Worm (Caenorhabditis elegans) whole organism, L1 larva: ENCODE measurements around the gene F20E11.18.
A peak's percentile ranks its signal among the peaks of the same experiment; 100 is the strongest.
"Not testable (repeated sequence)": the region's sequence is repeated elsewhere in the genome, so short reads cannot be mapped to it uniquely, and the experiment has no call there.

Source experiments
- C04F5.9 ChIP-seq: sonication (generic microtip); optimal IDR thresholded peaks from 2 replicates; lab custom pipeline; 2016; ENCODE audit warnings: missing genetic modification characterization, missing compliant biosample characterization
- C16A3.4 ChIP-seq: fragments of 150-350 bp; optimal IDR thresholded peaks from 2 replicates; lab custom pipeline; 2014; ENCODE audit warnings: missing biosample characterization, missing genetic modification characterization
- C34B4.2 ChIP-seq: sonication (generic microtip); optimal IDR thresholded peaks from 2 replicates; lab custom pipeline; 2017; ENCODE audit warnings: mild to moderate bottlenecking, missing genetic modification characterization, missing compliant biosample characterization
- alr-1 ChIP-seq: fragments of 200-800 bp; sonication (Bioruptor generic); optimal IDR thresholded peaks from 2 replicates; lab custom pipeline; 2018; ENCODE audit warnings: borderline replicate concordance, mild to moderate bottlenecking, missing genetic modification characterization, missing compliant biosample characterization
- ceh-63 ChIP-seq: fragments of 200-800 bp; sonication (Bioruptor generic); optimal IDR thresholded peaks from 2 replicates; lab custom pipeline; 2018; ENCODE audit warnings: mild to moderate bottlenecking, missing genetic modification characterization, missing compliant biosample characterization
- ceh-82 ChIP-seq, 3 experiments: fragments of 150-350 bp in 1 of 3; sonication (generic microtip) in 2 of 3; optimal IDR thresholded peaks; 2 replicates each; lab custom pipeline; 2014 to 2017; ENCODE audit warnings: missing biosample characterization in 3 of 3, missing genetic modification characterization in 3 of 3
- ceh-90 ChIP-seq: sonication (generic microtip); optimal IDR thresholded peaks from 2 replicates; lab custom pipeline; 2016; ENCODE audit warnings: missing genetic modification characterization, missing compliant biosample characterization
- efl-1 ChIP-seq, 4 experiments: fragments of 150-350 bp; optimal IDR thresholded peaks in 3 of 4; peaks in 1 of 4; 1 replicate in 1 of 4; 2 replicates in 3 of 4; lab custom pipeline; 2014; ENCODE audit warnings: missing biosample characterization in 2 of 4, missing genetic modification characterization in 2 of 4, missing genetic modification reagents in 2 of 4
- egl-27 ChIP-seq, 2 experiments: fragments of 150-350 bp in 1 of 2; sonication (generic microtip); optimal IDR thresholded peaks; 3 replicates each; lab custom pipeline; 2017 to 2018; ENCODE audit warnings: missing biosample characterization in 2 of 2, missing genetic modification characterization in 2 of 2, missing genetic modification reagents in 2 of 2
- fkh-4 ChIP-seq: sonication (generic microtip); optimal IDR thresholded peaks from 2 replicates; lab custom pipeline; 2016; ENCODE audit warnings: missing compliant biosample characterization, missing genetic modification characterization, borderline replicate concordance
- fkh-8 ChIP-seq: sonication (generic microtip); optimal IDR thresholded peaks from 2 replicates; lab custom pipeline; 2016; ENCODE audit warnings: mild to moderate bottlenecking, missing genetic modification characterization, missing compliant biosample characterization
- lir-3 ChIP-seq: sonication (generic microtip); optimal IDR thresholded peaks from 2 replicates; lab custom pipeline; 2016; ENCODE audit warnings: mild to moderate bottlenecking, missing genetic modification characterization, moderate library complexity, missing compliant biosample characterization; ENCODE audit not compliant: poor library complexity
- lsy-2 ChIP-seq, 2 experiments: fragments of 150-350 bp; optimal IDR thresholded peaks; 2 replicates each; lab custom pipeline; 2014; ENCODE audit warnings: missing biosample characterization in 2 of 2, missing genetic modification characterization in 2 of 2
- mab-9 ChIP-seq: fragments of 200-800 bp; sonication (Bioruptor generic); IDR thresholded peaks from 2 replicates; pipeline ENCODE4 v1.3.6; 2022; ENCODE audit warnings: missing genetic modification reagents, missing genetic modification characterization, missing compliant biosample characterization
- nhr-11 ChIP-seq: fragments of 150-350 bp; optimal IDR thresholded peaks from 2 replicates; lab custom pipeline; 2014; ENCODE audit warnings: missing biosample characterization, missing genetic modification characterization
- nhr-12 ChIP-seq: sonication (generic microtip); optimal IDR thresholded peaks from 2 replicates; lab custom pipeline; 2017; ENCODE audit warnings: missing biosample characterization, missing genetic modification characterization
- nhr-19 ChIP-seq: fragments of 200-800 bp; sonication (Bioruptor generic); conservative IDR thresholded peaks from 2 replicates; pipeline ENCODE4 v1.3.6; 2022; ENCODE audit warnings: missing genetic modification characterization, missing compliant biosample characterization
- nhr-20 ChIP-seq: sonication (generic microtip); optimal IDR thresholded peaks from 2 replicates; lab custom pipeline; 2016; ENCODE audit warnings: mild to moderate bottlenecking, missing genetic modification characterization, missing compliant biosample characterization
- nhr-28 ChIP-seq: fragments of 150-350 bp; optimal IDR thresholded peaks from 2 replicates; lab custom pipeline; 2014; ENCODE audit warnings: missing biosample characterization, missing genetic modification characterization
- nhr-47 ChIP-seq: sonication (generic microtip); optimal IDR thresholded peaks from 2 replicates; lab custom pipeline; 2016; ENCODE audit warnings: mild to moderate bottlenecking, missing genetic modification characterization, moderate library complexity, missing compliant biosample characterization
- nhr-76 ChIP-seq: sonication (generic microtip); optimal IDR thresholded peaks from 2 replicates; lab custom pipeline; 2017; ENCODE audit warnings: missing biosample characterization, missing genetic modification characterization
- nhr-84 ChIP-seq: sonication (generic microtip); optimal IDR thresholded peaks from 2 replicates; lab custom pipeline; 2017; ENCODE audit warnings: missing biosample characterization, missing genetic modification characterization
- pqm-1 ChIP-seq: sonication (generic microtip); optimal IDR thresholded peaks from 3 replicates; lab custom pipeline; 2017; ENCODE audit warnings: missing biosample characterization, missing genetic modification characterization
- rnt-1 ChIP-seq: sonication (generic microtip); optimal IDR thresholded peaks from 2 replicates; lab custom pipeline; 2016; ENCODE audit warnings: mild to moderate bottlenecking, missing genetic modification characterization, moderate library complexity, missing compliant biosample characterization
- skn-1 ChIP-seq: fragments of 150-350 bp; optimal IDR thresholded peaks from 2 replicates; lab custom pipeline; 2014; ENCODE audit warnings: missing biosample characterization, missing genetic modification characterization
- snpc-4 ChIP-seq: fragments of 150-350 bp; optimal IDR thresholded peaks from 2 replicates; lab custom pipeline; 2014; ENCODE audit warnings: missing biosample characterization, missing genetic modification characterization
- snu-23 ChIP-seq: sonication (generic microtip); optimal IDR thresholded peaks from 2 replicates; lab custom pipeline; 2016; ENCODE audit warnings: missing genetic modification characterization, missing compliant biosample characterization
- sox-4 ChIP-seq: sonication (generic microtip); optimal IDR thresholded peaks from 2 replicates; lab custom pipeline; 2016; ENCODE audit warnings: missing genetic modification characterization, missing compliant biosample characterization
- swsn-7 ChIP-seq: sonication (generic microtip); optimal IDR thresholded peaks from 2 replicates; lab custom pipeline; 2016; ENCODE audit warnings: missing genetic modification characterization, missing compliant biosample characterization
- unc-30 ChIP-seq: sonication (generic microtip); optimal IDR thresholded peaks from 2 replicates; lab custom pipeline; 2017; ENCODE audit warnings: missing biosample characterization, missing genetic modification characterization
- unc-98 ChIP-seq: fragments of 200-800 bp; sonication (Bioruptor generic); IDR thresholded peaks from 2 replicates; pipeline ENCODE4 v1.3.6; 2022; ENCODE audit warnings: missing genetic modification characterization, missing compliant biosample characterization
- vab-15 ChIP-seq: sonication (generic microtip); optimal IDR thresholded peaks from 2 replicates; lab custom pipeline; 2017; ENCODE audit warnings: missing genotype, mild to moderate bottlenecking, missing genetic modification characterization, missing compliant biosample characterization
- xbp-1 ChIP-seq: sonication (generic microtip); optimal IDR thresholded peaks from 2 replicates; lab custom pipeline; 2016; ENCODE audit warnings: missing genetic modification characterization, missing compliant biosample characterization

F20E11.18 gene

ce11 chrV:17458069-17458468 lies 21.7 kb upstream of the F20E11.18 start, which contains the start of gene str-200:
Gene str-200, minus strand, starts transcription at chrV:17458169.
- no peak for TF ChIP-seq nhr-12
- no peak for TF ChIP-seq swsn-7 (tag; lab: Kevin White, UChicago)
- no peak for TF ChIP-seq pqm-1 (tag; lab: Kevin White, UChicago)
- no peak for TF ChIP-seq C34B4.2 (tag; lab: Kevin White, UChicago)
- no peak for TF ChIP-seq sox-4 (tag; lab: Kevin White, UChicago)
- TF ChIP-seq nhr-20 (tag; lab: Kevin White, UChicago): no peak
- no peak for TF ChIP-seq unc-98 (GFP tag; lab: Robert Waterston, UW)
- no peak for TF ChIP-seq nhr-19 (GFP tag; lab: Robert Waterston, UW)

ce11 chrV:17456197-17456596 lies 19.8 kb upstream of the F20E11.18 start, which contains the start of gene srh-203:
Gene srh-203, minus strand, starts transcription at chrV:17456297.
- not testable (repeated sequence) for TF ChIP-seq ceh-90 (tag; lab: Kevin White, UChicago); swsn-7 (tag; lab: Kevin White, UChicago); ceh-63

- TF ChIP-seq fkh-4 (tag; lab: Kevin White, UChicago) (no peak), C16A3.4 (no peak), ceh-82 (tag; optimal IDR thresholded peaks at IDR 0.05; lab: Kevin White, UChicago) (no peak), nhr-11 (tag; lab: Kevin White, UChicago) (no peak)
These were observed 13.4 kb upstream of the F20E11.18 start for ce11 chrV:17449836-17450235.

- TF ChIP-seq xbp-1 (tag; lab: Kevin White, UChicago) (no peak), efl-1 (optimal IDR thresholded peaks at IDR 0.05; lab: Kevin White, UChicago) (no peak), efl-1 (GFP tag; optimal IDR thresholded peaks at IDR 0.05 in 1 of 2; lab: Kevin White, UChicago) (peak in 1 of 2 experiments; percentile 55), mab-9 (no peak), skn-1 (tag; lab: Kevin White, UChicago) (no peak)
These were observed 3.0 kb upstream of the F20E11.18 start, which contains the start of gene srh-154 for ce11 chrV:17439406-17439805. Gene srh-154, plus strand, starts transcription at chrV:17439706.

ce11 chrV:17438317-17438716 lies 1.9 kb upstream of the F20E11.18 start, which contains the start of gene srsx-2:
Gene srsx-2, minus strand, starts transcription at chrV:17438417.
- no peak for TF ChIP-seq nhr-47 (tag; lab: Kevin White, UChicago)
- TF ChIP-seq ceh-63: no peak
- no peak for TF ChIP-seq alr-1
- TF ChIP-seq fkh-8 (tag; lab: Kevin White, UChicago): no peak
- TF ChIP-seq nhr-19 (GFP tag; lab: Robert Waterston, UW): no peak
- TF ChIP-seq egl-27 (tag; optimal IDR thresholded peaks at IDR 0.05; lab: Kevin White, UChicago): no peak
- TF ChIP-seq lir-3: no peak
- TF ChIP-seq lsy-2 (tag; optimal IDR thresholded peaks at IDR 0.05; lab: Kevin White, UChicago): no peak
- no peak for TF ChIP-seq vab-15 (tag; lab: Kevin White, UChicago)
- TF ChIP-seq C04F5.9 (tag; lab: Kevin White, UChicago): no peak
- TF ChIP-seq nhr-11 (tag; lab: Kevin White, UChicago): no peak
- no peak for TF ChIP-seq nhr-76
- TF ChIP-seq nhr-28 (tag; lab: Kevin White, UChicago): no peak
- no peak for TF ChIP-seq unc-30

- no peak for TF ChIP-seq nhr-84 (tag; lab: Kevin White, UChicago)
- TF ChIP-seq snpc-4 (tag; lab: Kevin White, UChicago): no peak
- no peak for TF ChIP-seq rnt-1 (tag; lab: Kevin White, UChicago)
- TF ChIP-seq snu-23: no peak
These were observed 5.5 kb downstream of the F20E11.18 start, which contains the start of gene srbc-27 for ce11 chrV:17430903-17431302. Gene srbc-27, plus strand, starts transcription at chrV:17431203.
